Fruit fly (Drosophila melanogaster) whole organism, pupa: ENCODE measurements around the gene CG11000.

ENCODE experiments used
- CG10348 ChIP-seq: fragments of 200-800 bp; sonication (Bioruptor generic); IDR thresholded peaks from 2 replicates; pipeline ENCODE4 v1.3.6; 2022; ENCODE audit warnings: missing biosample characterization, missing genetic modification characterization
- CG12605 ChIP-seq: fragments of 200-800 bp; sonication (Bioruptor generic); IDR thresholded peaks from 2 replicates; pipeline ENCODE4 v1.3.6; 2022; ENCODE audit warnings: missing biosample characterization, missing genetic modification characterization
- CG13204 ChIP-seq: fragments of 200-800 bp; sonication (Bioruptor generic); optimal IDR thresholded peaks from 2 replicates; lab custom pipeline; 2018; ENCODE audit warnings: missing biosample characterization, mild to moderate bottlenecking, missing genetic modification characterization, moderate library complexity
- CG14655 ChIP-seq: fragments of 200-800 bp; sonication (Bioruptor generic); optimal IDR thresholded peaks from 3 replicates; lab custom pipeline; 2017; ENCODE audit warnings: mild to moderate bottlenecking, missing biosample characterization, missing genetic modification reagents, missing genetic modification characterization
- CG15710 ChIP-seq: fragments of 200-800 bp; sonication (Bioruptor generic); optimal IDR thresholded peaks from 2 replicates; lab custom pipeline; 2018; ENCODE audit warnings: missing biosample characterization, mild to moderate bottlenecking, missing genetic modification characterization, moderate library complexity
- CG17806 ChIP-seq: fragments of 200-800 bp; sonication (Bioruptor generic); optimal IDR thresholded peaks from 2 replicates; lab custom pipeline; 2018; ENCODE audit warnings: missing biosample characterization, mild to moderate bottlenecking, missing genetic modification characterization, moderate library complexity
- CG32121 ChIP-seq: fragments of 200-800 bp; sonication (Bioruptor generic); IDR thresholded peaks from 2 replicates; pipeline ENCODE4 v1.3.6; 2022; ENCODE audit warnings: missing biosample characterization, missing genetic modification characterization
- CG34367 ChIP-seq: fragments of 200-800 bp; sonication (Bioruptor generic); optimal IDR thresholded peaks from 2 replicates; lab custom pipeline; 2018; ENCODE audit warnings: missing biosample characterization, mild to moderate bottlenecking, missing genetic modification characterization
- CG4496 ChIP-seq: fragments of 200-800 bp; sonication (Bioruptor generic); IDR thresholded peaks from 3 replicates; pipeline ENCODE4 v1.3.6; 2022; ENCODE audit warnings: missing biosample characterization, missing genetic modification characterization
- CG8159 ChIP-seq: fragments of 200-800 bp; sonication (Bioruptor generic); optimal IDR thresholded peaks from 3 replicates; lab custom pipeline; 2018; ENCODE audit warnings: missing biosample characterization, mild to moderate bottlenecking, missing genetic modification characterization, moderate library complexity
- CG8301 ChIP-seq: fragments of 200-800 bp; sonication (Bioruptor generic); optimal IDR thresholded peaks from 2 replicates; lab custom pipeline; 2018; ENCODE audit warnings: missing biosample characterization, mild to moderate bottlenecking, missing genetic modification characterization
- CG9948 ChIP-seq: fragments of 200-800 bp; sonication (Bioruptor generic); optimal IDR thresholded peaks from 2 replicates; lab custom pipeline; 2018; ENCODE audit warnings: missing biosample characterization, mild to moderate bottlenecking, missing genetic modification characterization, moderate library complexity
- D1 ChIP-seq: fragments of 200-800 bp; sonication (Bioruptor generic); optimal IDR thresholded peaks from 2 replicates; lab custom pipeline; 2018; ENCODE audit warnings: missing biosample characterization, mild to moderate bottlenecking, missing genetic modification characterization, moderate library complexity
- EcR ChIP-seq: fragments of 200-800 bp; sonication (Bioruptor generic); optimal IDR thresholded peaks from 3 replicates; lab custom pipeline; 2019; ENCODE audit warnings: missing biosample characterization, missing genetic modification characterization, mild to moderate bottlenecking, moderate library complexity, missing genetic modification reagents
- Ets98B ChIP-seq: fragments of 200-800 bp; sonication (Bioruptor generic); IDR thresholded peaks from 2 replicates; pipeline ENCODE4 v1.3.6; 2022; ENCODE audit warnings: missing biosample characterization, missing genetic modification characterization
- Pif1A ChIP-seq: fragments of 200-800 bp; sonication (Bioruptor generic); optimal IDR thresholded peaks from 3 replicates; lab custom pipeline; 2016; ENCODE audit warnings: missing biosample characterization, missing genetic modification characterization
- Pif1B ChIP-seq: fragments of 200-800 bp; sonication (Bioruptor generic); optimal IDR thresholded peaks from 3 replicates; lab custom pipeline; 2016; ENCODE audit warnings: missing biosample characterization, missing genetic modification characterization
- Snoo ChIP-seq: fragments of 200-800 bp; sonication (Bioruptor generic); optimal IDR thresholded peaks from 3 replicates; lab custom pipeline; 2017; ENCODE audit warnings: missing biosample characterization, mild to moderate bottlenecking, missing genetic modification characterization, inconsistent platforms
- fd96Ca ChIP-seq: fragments of 200-800 bp; sonication (Bioruptor generic); IDR thresholded peaks from 3 replicates; pipeline ENCODE4 v1.3.6; 2022; ENCODE audit warnings: missing biosample characterization, missing genetic modification characterization
- gl ChIP-seq: fragments of 200-800 bp; sonication (Bioruptor generic); optimal IDR thresholded peaks from 2 replicates; lab custom pipeline; 2018; ENCODE audit warnings: missing biosample characterization, mild to moderate bottlenecking, missing genetic modification characterization
- rn ChIP-seq: fragments of 200-800 bp; sonication (Bioruptor generic); IDR thresholded peaks from 2 replicates; pipeline ENCODE4 v1.3.6; 2022; ENCODE audit warnings: missing biosample characterization, missing genetic modification characterization

Gene CG11000

dm6 chr3R:5838683-5839365 lies 36.7 kb downstream of the CG11000 start:
- no peak for TF ChIP-seq CG10348 (GFP tag; lab: Robert Waterston, UW)
- peak; percentile 33 for TF ChIP-seq Pif1B (GFP tag; lab: Kevin White, UChicago)
- peak; percentile 51 for TF ChIP-seq CG34367 (tag; lab: Kevin White, UChicago)
- TF ChIP-seq CG32121 = no peak
- peak; percentile 29 for TF ChIP-seq CG14655
- no peak for TF ChIP-seq CG8159 (tag; lab: Kevin White, UChicago)
- TF ChIP-seq Pif1A = peak; percentile 69
- TF ChIP-seq CG17806 (tag; lab: Kevin White, UChicago) = peak; percentile 8
- no peak for TF ChIP-seq CG12605 (GFP tag; lab: Robert Waterston, UW)
- no peak for TF ChIP-seq gl (tag; lab: Kevin White, UChicago)
- peak; percentile 35; the same call in 1 of the 3 replicates for TF ChIP-seq CG4496

DNA sequence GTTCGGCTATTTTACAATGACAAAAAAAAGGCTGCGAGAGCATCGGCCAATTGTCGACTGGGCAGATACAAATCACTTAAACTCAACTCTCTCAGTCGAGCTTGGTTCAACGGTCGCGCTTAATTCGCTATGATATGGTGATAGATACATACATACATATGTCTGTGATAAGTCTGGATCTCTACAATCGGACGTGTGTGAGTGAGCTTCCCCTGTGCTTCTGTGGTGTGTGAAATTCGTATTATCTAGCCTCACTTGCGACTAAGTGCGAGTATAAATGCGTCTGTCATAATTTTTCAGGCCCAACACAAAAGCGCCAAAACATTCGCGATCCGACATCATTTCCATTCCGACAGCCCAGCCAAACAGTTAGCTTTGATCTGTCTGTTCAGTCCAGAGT lies 38.7 kb downstream of the CG11000 start, which contains the start of gene CG1213:
Gene CG1213 (plus strand): TSS at position 301 of the 400 bp plus-strand sequence.
- TF ChIP-seq Ets98B (no peak), CG32121 (no peak), Pif1A (no peak), CG14655 (no peak), CG13204 (GFP tag; lab: Kevin White, UChicago) (no peak), CG8301 (no peak), fd96Ca (no peak), CG10348 (GFP tag; lab: Robert Waterston, UW) (no peak), CG12605 (GFP tag; lab: Robert Waterston, UW) (no peak), Pif1B (GFP tag; lab: Kevin White, UChicago) (no peak), CG8159 (tag; lab: Kevin White, UChicago) (no peak), EcR (GFP tag; lab: Kevin White, UChicago) (no peak), D1 (no peak), rn (GFP tag; lab: Robert Waterston, UW) (no peak), gl (tag; lab: Kevin White, UChicago) (no peak), CG15710 (no peak), CG34367 (tag; lab: Kevin White, UChicago) (no peak), CG17806 (tag; lab: Kevin White, UChicago) (no peak)

- TF ChIP-seq CG9948 (tag; lab: Kevin White, UChicago) (no peak), CG8301 (no peak), CG34367 (tag; lab: Kevin White, UChicago) (no peak), rn (GFP tag; lab: Robert Waterston, UW) (no peak), CG15710 (no peak), fd96Ca (no peak), Snoo (tag; lab: Kevin White, UChicago) (no peak), Pif1A (no peak), CG13204 (GFP tag; lab: Kevin White, UChicago) (no peak), CG17806 (tag; lab: Kevin White, UChicago) (no peak), CG12605 (GFP tag; lab: Robert Waterston, UW) (no peak), CG14655 (no peak), CG8159 (tag; lab: Kevin White, UChicago) (no peak), CG32121 (no peak), Ets98B (no peak), D1 (no peak), CG10348 (GFP tag; lab: Robert Waterston, UW) (no peak), CG4496 (no peak)
- TF ChIP-seq, all 21 proteins: peak for 0
These were observed 39.2 kb downstream of the CG11000 start for dm6 chr3R:5841290-5841689.

dm6 chr3R:5843516-5843915 lies 41.4 kb downstream of the CG11000 start:
- TF ChIP-seq Pif1A = no peak
- no peak for TF ChIP-seq CG12605 (GFP tag; lab: Robert Waterston, UW)
- TF ChIP-seq CG8159 (tag; lab: Kevin White, UChicago) = no peak
- no peak for TF ChIP-seq CG34367 (tag; lab: Kevin White, UChicago)
- no peak for TF ChIP-seq rn (GFP tag; lab: Robert Waterston, UW)
- no peak for TF ChIP-seq Pif1B (GFP tag; lab: Kevin White, UChicago)
- no peak for TF ChIP-seq Ets98B
- TF ChIP-seq EcR (GFP tag; lab: Kevin White, UChicago) = no peak
- no peak for TF ChIP-seq fd96Ca
- TF ChIP-seq CG17806 (tag; lab: Kevin White, UChicago) = no peak
- TF ChIP-seq CG32121 = no peak
- no peak for TF ChIP-seq gl (tag; lab: Kevin White, UChicago)
- no peak for TF ChIP-seq D1
- no peak for TF ChIP-seq CG14655
- no peak for TF ChIP-seq CG13204 (GFP tag; lab: Kevin White, UChicago)
- no peak for TF ChIP-seq Snoo (tag; lab: Kevin White, UChicago)

DNA sequence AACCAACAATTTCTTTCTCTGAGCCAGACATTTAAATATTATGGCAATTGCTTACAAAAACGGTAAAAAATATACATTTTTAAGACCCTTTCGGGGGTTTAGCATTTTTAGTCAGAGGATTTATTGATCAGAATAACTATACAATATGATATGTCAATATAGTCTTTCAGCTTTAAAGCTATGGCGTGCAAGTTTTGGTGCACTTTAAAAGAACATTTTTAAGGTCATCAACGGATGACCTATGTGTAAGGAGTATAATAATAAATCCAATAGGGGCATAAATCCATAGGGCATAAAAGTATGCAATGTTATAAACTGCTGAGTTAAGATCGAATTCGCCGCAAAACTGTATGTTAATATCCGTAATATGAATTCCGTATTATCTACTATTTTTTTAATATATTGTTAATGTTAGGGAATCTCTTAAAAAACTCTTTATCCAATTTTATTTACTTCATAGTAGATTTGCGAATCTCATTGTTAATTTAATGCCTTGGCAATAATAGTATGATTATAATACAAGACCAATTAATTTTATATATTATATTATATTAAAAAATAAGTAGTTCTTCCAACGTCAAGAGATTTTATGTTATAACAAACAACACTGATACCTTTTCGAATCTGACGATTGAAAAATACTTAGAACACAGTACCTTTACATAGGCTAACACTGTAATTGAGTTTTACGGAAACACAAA lies 44.6 kb downstream of the CG11000 start, which contains the start of gene CG14676:
Gene CG14676 (plus strand): TSS at position 651 of the 701 bp plus-strand sequence.
- TF ChIP-seq CG9948 (tag; lab: Kevin White, UChicago) = no peak
- TF ChIP-seq rn (GFP tag; lab: Robert Waterston, UW) = no peak
- TF ChIP-seq Pif1A = no peak
- no peak for TF ChIP-seq CG34367 (tag; lab: Kevin White, UChicago)
- no peak for TF ChIP-seq CG8301
- TF ChIP-seq CG32121 = no peak
- no peak for TF ChIP-seq D1
- TF ChIP-seq CG10348 (GFP tag; lab: Robert Waterston, UW) = no peak
- TF ChIP-seq CG14655 = no peak
- TF ChIP-seq CG4496 = no peak
- TF ChIP-seq fd96Ca = no peak
- no peak for TF ChIP-seq Pif1B (GFP tag; lab: Kevin White, UChicago)
- TF ChIP-seq CG15710 = no peak
- no peak for TF ChIP-seq CG17806 (tag; lab: Kevin White, UChicago)
- no peak for TF ChIP-seq CG12605 (GFP tag; lab: Robert Waterston, UW)
- TF ChIP-seq Snoo (tag; lab: Kevin White, UChicago) = no peak
